Worm (Caenorhabditis elegans): ENCODE measurements around the gene wht-2.
A peak's percentile ranks its signal among the peaks of the same experiment; 100 is the strongest.

wht-2 gene

DNA sequence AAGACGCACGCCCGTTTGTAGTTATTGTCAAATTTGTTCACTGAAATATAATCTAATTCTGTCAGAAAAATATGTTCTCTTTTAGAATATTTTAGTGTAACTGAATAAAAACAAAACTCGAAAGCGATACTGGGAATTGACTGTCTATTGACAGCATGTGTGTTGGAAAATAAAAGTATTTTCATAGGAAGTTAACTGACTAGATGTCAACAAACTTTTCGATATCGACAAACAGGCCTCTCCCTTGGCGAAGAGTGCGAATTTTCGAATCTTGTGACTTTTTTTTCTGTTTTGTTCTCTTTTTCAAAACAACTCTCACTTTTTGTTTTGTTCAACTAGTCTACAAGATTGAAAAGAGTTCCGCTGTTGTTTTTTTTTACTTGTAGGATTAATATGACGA is 32.0 kb upstream of the wht-2 start:
- TF ChIP-seq lin-15B (tag; optimal IDR thresholded peaks at IDR 0.05): no peak
- TF ChIP-seq blmp-1 (tag; optimal IDR thresholded peaks at IDR 0.05): peak; percentile 60
- no peak for TF ChIP-seq lir-3 (tag; optimal IDR thresholded peaks at IDR 0.05; ENCODE audit: poor library complexity)
- no peak for TF ChIP-seq tbx-2 (tag; optimal IDR thresholded peaks at IDR 0.05)

DNA sequence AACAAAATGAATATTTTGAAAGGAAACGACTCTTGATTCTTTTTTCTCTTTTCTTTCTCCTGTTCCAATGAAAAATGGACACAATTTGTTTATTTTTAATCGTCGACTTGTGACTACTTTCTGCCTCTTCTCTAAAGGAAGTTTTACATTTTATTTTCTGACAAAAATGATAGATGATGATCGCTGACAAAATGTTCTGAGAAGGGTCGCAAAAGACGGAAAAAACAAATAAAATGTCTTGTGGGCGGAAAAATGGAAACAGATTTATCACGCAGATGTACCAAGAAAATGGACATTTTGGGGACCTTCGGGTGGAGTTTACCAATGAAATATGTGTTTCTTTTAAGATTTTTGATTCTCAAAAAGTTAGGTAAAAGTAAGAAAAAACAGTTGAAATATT is 17.3 kb upstream of the wht-2 start:
- TF ChIP-seq tlp-1 (tag; optimal IDR thresholded peaks at IDR 0.05): no peak
- TF ChIP-seq elt-3 (tag; optimal IDR thresholded peaks at IDR 0.05): no peak
- TF ChIP-seq nhr-19 (GFP tag; conservative IDR thresholded peaks at IDR 0.05): no peak
- TF ChIP-seq lin-14 (GFP tag; optimal IDR thresholded peaks at IDR 0.05): no peak
- TF ChIP-seq elt-2 (tag; optimal IDR thresholded peaks at IDR 0.05): no peak
- TF ChIP-seq egl-27 (tag; optimal IDR thresholded peaks at IDR 0.05): no peak
- no peak for TF ChIP-seq jun-1 (tag; optimal IDR thresholded peaks at IDR 0.05)
- no peak for TF ChIP-seq C34B4.2 (tag; optimal IDR thresholded peaks at IDR 0.05)
- TF ChIP-seq vab-15 (tag; optimal IDR thresholded peaks at IDR 0.05): no peak
- TF ChIP-seq mep-1 (tag; optimal IDR thresholded peaks at IDR 0.05): no peak
- no peak for TF ChIP-seq nhr-47 (tag; optimal IDR thresholded peaks at IDR 0.05)
- TF ChIP-seq lin-15B (tag; optimal IDR thresholded peaks at IDR 0.05): no peak
- no peak for TF ChIP-seq irx-1 (tag; optimal IDR thresholded peaks at IDR 0.05)
- no peak for TF ChIP-seq fos-1 (tag; optimal IDR thresholded peaks at IDR 0.05)
- no peak for TF ChIP-seq grh-1 (GFP tag; IDR thresholded peaks at IDR 0.05)
- TF ChIP-seq efl-3 (GFP tag; optimal IDR thresholded peaks at IDR 0.05): no peak
- TF ChIP-seq mdl-1 (tag; optimal IDR thresholded peaks at IDR 0.05): no peak
- no peak for TF ChIP-seq egl-13 (tag; optimal IDR thresholded peaks at IDR 0.05)
- TF ChIP-seq tbx-2 (tag; optimal IDR thresholded peaks at IDR 0.05): no peak
- no peak for TF ChIP-seq nhr-20 (tag; optimal IDR thresholded peaks at IDR 0.05)

DNA sequence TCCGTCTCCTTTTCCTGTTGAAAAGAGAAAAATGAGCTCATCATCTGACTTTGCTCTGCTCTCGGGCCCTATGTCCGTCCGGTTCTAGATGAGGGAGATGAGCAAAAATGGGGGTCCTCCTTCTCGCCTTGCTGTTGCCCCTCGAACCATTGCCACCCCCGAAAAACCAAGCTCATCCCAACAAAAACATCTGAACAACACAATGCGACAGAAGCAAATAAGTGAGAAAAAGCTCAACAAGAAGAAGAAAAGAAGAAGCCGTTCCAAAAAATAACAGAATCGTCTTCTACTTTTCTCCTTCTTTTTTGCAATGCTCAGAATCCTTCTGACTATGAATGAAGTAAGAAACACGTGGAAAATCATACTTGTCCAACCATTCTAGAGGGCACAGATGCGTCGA is 14.4 kb upstream of the wht-2 start:
- TF ChIP-seq skn-1 (tag; optimal IDR thresholded peaks at IDR 0.05) (no peak), fkh-8 (tag; optimal IDR thresholded peaks at IDR 0.05) (no peak), sox-4 (tag; optimal IDR thresholded peaks at IDR 0.05) (no peak), tbx-2 (tag; optimal IDR thresholded peaks at IDR 0.05) (no peak), nhr-11 (tag; optimal IDR thresholded peaks at IDR 0.05) (no peak), ztf-4 (tag; optimal IDR thresholded peaks at IDR 0.05) (no peak), ceh-82 (tag; optimal IDR thresholded peaks at IDR 0.05) (peak in 1 of 3 experiments; percentile 14), ceh-88 (GFP tag; IDR thresholded peaks at IDR 0.05) (no peak), C34B4.2 (tag; optimal IDR thresholded peaks at IDR 0.05) (no peak), lin-14 (GFP tag; optimal IDR thresholded peaks at IDR 0.05) (peak; percentile 45), nhr-12 (tag; optimal IDR thresholded peaks at IDR 0.05) (no peak), ztf-11 (tag; optimal IDR thresholded peaks at IDR 0.05) (no peak)

DNA sequence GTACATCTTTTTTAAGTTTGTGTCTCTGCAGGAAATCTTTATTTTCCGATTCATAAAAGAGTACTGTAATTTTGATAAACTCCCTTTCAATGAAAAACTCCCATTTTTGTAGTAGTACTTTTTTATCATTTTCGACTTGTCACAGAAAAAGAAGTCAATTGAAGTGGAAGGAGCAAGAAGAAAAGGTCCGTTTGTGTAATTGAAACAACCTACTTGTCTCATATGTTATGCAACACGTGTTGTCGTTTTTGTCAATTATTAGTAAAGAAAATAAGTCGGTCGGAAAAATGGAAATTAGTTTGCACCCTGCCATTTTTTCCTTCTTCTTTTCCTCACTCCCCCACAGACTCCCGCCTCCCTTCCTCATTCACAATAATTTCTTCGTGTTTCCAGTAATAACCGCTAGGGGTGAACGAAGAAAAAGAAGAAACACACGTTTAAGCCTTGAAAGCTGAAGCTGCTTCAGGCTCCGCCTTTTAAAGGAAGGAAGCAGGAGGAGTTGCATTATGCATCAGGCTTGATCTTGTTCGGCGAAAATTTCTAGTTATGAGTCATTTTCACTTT is 11.5 kb upstream of the wht-2 start:
- TF ChIP-seq hlh-4 (tag; optimal IDR thresholded peaks at IDR 0.05) (no peak), unc-30 (tag; optimal IDR thresholded peaks at IDR 0.05) (no peak), nhr-47 (tag; optimal IDR thresholded peaks at IDR 0.05) (peak; percentile 26), jun-1 (tag; optimal IDR thresholded peaks at IDR 0.05) (no peak), unc-86 (tag; optimal IDR thresholded peaks at IDR 0.05) (peak; percentile 8), snpc-4 (tag; optimal IDR thresholded peaks at IDR 0.05) (no peak), mep-1 (tag; optimal IDR thresholded peaks at IDR 0.05) (no peak), mdl-1 (tag; optimal IDR thresholded peaks at IDR 0.05) (no peak), unc-130 (tag; optimal IDR thresholded peaks at IDR 0.05) (no peak), fkh-8 (tag; optimal IDR thresholded peaks at IDR 0.05) (peak; percentile 57), lin-35 (GFP tag; optimal IDR thresholded peaks at IDR 0.05) (no peak), efl-3 (GFP tag; optimal IDR thresholded peaks at IDR 0.05) (no peak), lir-3 (tag; optimal IDR thresholded peaks at IDR 0.05; ENCODE audit: poor library complexity) (no peak), C04F5.9 (tag; optimal IDR thresholded peaks at IDR 0.05) (no peak), ceh-90 (tag; optimal IDR thresholded peaks at IDR 0.05) (no peak), lin-14 (GFP tag; optimal IDR thresholded peaks at IDR 0.05) (peak; percentile 76), nhr-71 (tag; optimal IDR thresholded peaks at IDR 0.05) (peak; percentile 17), dpl-1 (GFP tag; optimal IDR thresholded peaks at IDR 0.05) (no peak)
